Fruit fly (Drosophila melanogaster): ENCODE data around the gene RpL30.

RpL30 gene

DNA sequence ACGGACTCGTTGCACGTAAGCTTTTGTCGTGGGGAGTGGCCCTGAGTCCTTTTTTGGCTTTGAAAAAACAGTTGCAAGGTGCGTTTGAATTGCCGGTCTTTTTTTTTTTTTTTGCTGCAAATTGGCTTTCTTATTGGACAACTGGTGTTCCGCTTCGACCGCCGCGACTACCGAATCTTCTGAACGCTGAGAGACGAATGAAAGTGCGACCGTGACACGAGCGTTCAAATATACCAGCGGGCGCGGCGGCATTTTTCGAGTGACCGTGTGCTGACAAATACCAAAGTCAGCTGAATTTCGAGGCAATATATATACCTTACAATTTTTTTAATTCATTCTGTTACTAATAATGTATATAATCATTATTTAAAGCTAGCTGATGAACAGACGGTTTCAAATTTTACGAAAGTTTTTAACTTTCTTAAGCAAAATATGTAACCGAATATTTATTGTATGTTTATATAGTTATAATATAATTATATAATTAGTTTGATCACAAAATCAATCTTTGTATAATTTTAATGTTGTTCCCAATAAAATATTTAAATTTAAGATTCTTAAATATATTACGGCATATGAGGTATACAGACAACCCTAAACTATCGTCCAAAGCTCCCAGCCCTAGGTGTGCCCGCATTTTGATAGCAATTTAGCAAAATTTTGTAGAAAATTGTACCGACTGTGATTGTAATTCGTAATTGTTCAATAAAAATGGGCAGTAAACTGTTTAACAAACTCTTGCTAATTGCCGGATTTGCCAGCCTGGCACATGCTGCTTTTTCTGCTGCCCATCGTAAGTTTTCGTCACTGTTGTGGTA is 21.8 kb downstream of the RpL30 start, which contains the start of the genes Swip-1 and EMC5 (continued):
- TF ChIP-seq Neu2 (GFP tag; optimal IDR thresholded peaks at IDR 0.05; ENCODE audit: borderline replicate concordance), result no peak
- TF ChIP-seq Hr3 (GFP tag; optimal IDR thresholded peaks at IDR 0.05), result peak; percentile 77
- peak; percentile 88 for TF ChIP-seq Elba2 (GFP tag; optimal IDR thresholded peaks at IDR 0.05)
- no peak for TF ChIP-seq wor (GFP tag; IDR thresholded peaks at IDR 0.05)
- no peak for TF ChIP-seq ab (GFP tag; optimal IDR thresholded peaks at IDR 0.05)
- TF ChIP-seq Med (GFP tag), result peak; percentile 86
- TF ChIP-seq CG6791 (GFP tag; IDR thresholded peaks at IDR 0.05; ENCODE audit: partially characterized antibody), result peak; percentile 58; the same call in 2 of the 3 replicates
- TF ChIP-seq klu (GFP tag; IDR thresholded peaks at IDR 0.05), result peak; percentile 49; the same call in 1 of the 2 replicates
- peak; percentile 48 for TF ChIP-seq CG16815 (GFP tag; optimal IDR thresholded peaks at IDR 0.05)
- no peak for TF ChIP-seq CTCF (GFP tag; optimal IDR thresholded peaks at IDR 0.05)
- TF ChIP-seq CG8944 (GFP tag; optimal IDR thresholded peaks at IDR 0.05), result no peak
- no peak for TF ChIP-seq repo (GFP tag; optimal IDR thresholded peaks at IDR 0.05)
- TF ChIP-seq HLH54F (GFP tag; optimal IDR thresholded peaks at IDR 0.05), result peak; percentile 12
- peak; percentile 56 for TF ChIP-seq CG10979 (tag; optimal IDR thresholded peaks at IDR 0.05)
- TF ChIP-seq CG15269 (tag; optimal IDR thresholded peaks at IDR 0.05), result peak; percentile 66
- TF ChIP-seq vnd (GFP tag; IDR thresholded peaks at IDR 0.05; ENCODE audit: partially characterized antibody), result peak; percentile 53; the same call in 1 of the 3 replicates
- peak; percentile 44 for TF ChIP-seq NFAT (GFP tag; IDR thresholded peaks at IDR 0.05)
- peak; percentile 68 for TF ChIP-seq Dek (tag; optimal IDR thresholded peaks at IDR 0.05)
- peak; percentile 59; the same call in 1 of the 2 replicates for TF ChIP-seq ranshi (GFP tag; IDR thresholded peaks at IDR 0.05)
- no peak for TF ChIP-seq Oaz (GFP tag; IDR thresholded peaks at IDR 0.05)
- TF ChIP-seq hbn (GFP tag; IDR thresholded peaks at IDR 0.05; ENCODE audit: partially characterized antibody), result peak; percentile 40; the same call in 1 of the 2 replicates
- TF ChIP-seq CG10147 (GFP tag; optimal IDR thresholded peaks at IDR 0.05), result peak; percentile 23
- TF ChIP-seq CG14860 (GFP tag; IDR thresholded peaks at IDR 0.05; ENCODE audit: partially characterized antibody), result peak; percentile 21; the same call in 1 of the 3 replicates
- TF ChIP-seq Trl (optimal IDR thresholded peaks at IDR 0.05), result no peak
- TF ChIP-seq Trl (GFP tag; optimal IDR thresholded peaks at IDR 0.05), result peak; percentile 1
- no peak; the same call in 1 of the 2 replicates for TF ChIP-seq H2.0 (GFP tag; IDR thresholded peaks at IDR 0.05)
- TF ChIP-seq grn (GFP tag; optimal IDR thresholded peaks at IDR 0.05), result no peak
- TF ChIP-seq CG8924 (tag; optimal IDR thresholded peaks at IDR 0.05), result peak; percentile 79
- TF ChIP-seq twi (tag; optimal IDR thresholded peaks at IDR 0.05), result peak; percentile 55
- 0 out of 2 replicates have a peak, but pooled peaks have one; percentile 32 for TF ChIP-seq Nf-YA (GFP tag; IDR thresholded peaks at IDR 0.05)
- peak; percentile 13 for TF ChIP-seq CG3407 (GFP tag; optimal IDR thresholded peaks at IDR 0.05)
- TF ChIP-seq CG7928 (GFP tag; optimal IDR thresholded peaks at IDR 0.05), result peak; percentile 33
- peak in 1 of 2 experiments; percentile 87 for TF ChIP-seq insv (GFP tag; optimal IDR thresholded peaks at IDR 0.05)
- no peak for TF ChIP-seq CG6683 (GFP tag; optimal IDR thresholded peaks at IDR 0.05)
- peak; percentile 19; the same call in 1 of the 2 replicates for TF ChIP-seq CG14441 (GFP tag; IDR thresholded peaks at IDR 0.05)
- 0 out of 2 replicates have a peak, but pooled peaks have one; percentile 10 for TF ChIP-seq Ada2b (GFP tag; IDR thresholded peaks at IDR 0.05)
- no peak for TF ChIP-seq CG33213 (GFP tag; optimal IDR thresholded peaks at IDR 0.05)
- TF ChIP-seq CG8089 (GFP tag; optimal IDR thresholded peaks at IDR 0.05), result no peak
- TF ChIP-seq jigr1 (GFP tag; IDR thresholded peaks at IDR 0.05), result peak; percentile 20; the same call in 1 of the 3 replicates
- TF ChIP-seq Hmr (GFP tag; optimal IDR thresholded peaks at IDR 0.05), result peak; percentile 58
- peak in 1 of 2 experiments; percentile 54 for TF ChIP-seq bsh (GFP tag; optimal IDR thresholded peaks at IDR 0.05)
- 0 out of 2 replicates have a peak, but pooled peaks have one; percentile 12 for TF ChIP-seq CG2129 (GFP tag; IDR thresholded peaks at IDR 0.05; ENCODE audit: partially characterized antibody)
- TF ChIP-seq nerfin-2 (GFP tag; IDR thresholded peaks at IDR 0.05; ENCODE audit: partially characterized antibody), result no peak
- peak; percentile 70 for TF ChIP-seq CG9727 (GFP tag; optimal IDR thresholded peaks at IDR 0.05)
- TF ChIP-seq CG34224 (GFP tag; IDR thresholded peaks at IDR 0.05; ENCODE audit: partially characterized antibody), result no peak; the same call in 1 of the 3 replicates
- peak; percentile 49 for TF ChIP-seq unpg (GFP tag; optimal IDR thresholded peaks at IDR 0.05)
- TF ChIP-seq onecut (GFP tag; IDR thresholded peaks at IDR 0.05), result no peak
- TF ChIP-seq jing (GFP tag; optimal IDR thresholded peaks at IDR 0.05), result no peak

Data from whole organism, embryonic.